Worm (Caenorhabditis elegans): ENCODE measurements around the gene K12H4.5.

DNA sequence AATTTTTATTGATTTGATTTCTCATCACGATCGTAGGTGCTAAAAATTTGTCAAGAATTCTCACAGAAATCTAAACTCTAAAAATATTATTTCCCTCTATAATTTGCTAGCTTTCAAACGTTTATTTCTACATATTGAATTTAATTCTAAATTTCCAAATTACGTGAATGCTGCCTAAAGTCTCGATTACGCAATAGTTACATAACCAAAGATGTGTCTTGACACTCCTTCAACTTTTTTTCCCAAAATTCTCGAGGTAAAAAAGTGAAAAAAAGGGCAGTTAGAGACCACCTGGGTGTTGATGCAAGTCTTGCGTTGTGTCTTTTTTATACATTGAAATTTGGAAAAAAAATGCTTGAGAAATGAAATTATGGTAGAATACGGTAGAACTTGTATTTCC lies 7.6 kb downstream of the K12H4.5 start:
- TF ChIP-seq aly-2 (tag; optimal IDR thresholded peaks at IDR 0.05), result no peak
- TF ChIP-seq fos-1 (tag; optimal IDR thresholded peaks at IDR 0.05), result no peak
- TF ChIP-seq ama-1 (optimal IDR thresholded peaks at IDR 0.05), result no peak
- no peak for TF ChIP-seq unc-62 (GFP tag; optimal IDR thresholded peaks at IDR 0.05)
- TF ChIP-seq Y55F3AM.14 (GFP tag; optimal IDR thresholded peaks at IDR 0.05), result no peak
- no peak for TF ChIP-seq ceh-16 (tag; optimal IDR thresholded peaks at IDR 0.05)
- TF ChIP-seq nhr-237 (tag; optimal IDR thresholded peaks at IDR 0.05), result no peak
- TF ChIP-seq elt-1 (tag; optimal IDR thresholded peaks at IDR 0.05), result no peak
- TF ChIP-seq C34F6.9 (tag; optimal IDR thresholded peaks at IDR 0.05), result no peak
- no peak for TF ChIP-seq mdl-1 (tag; optimal IDR thresholded peaks at IDR 0.05)
- TF ChIP-seq zag-1 (tag; optimal IDR thresholded peaks at IDR 0.05), result no peak

Data from whole organism, L2 larva.